Fruit fly (Drosophila melanogaster) whole organism, embryonic: ENCODE data around the gene rngo.

Source experiments
- CG12219 ChIP-seq: fragments of 200-800 bp; sonication (Bioruptor generic); optimal IDR thresholded peaks from 3 replicates; lab custom pipeline; 2018; ENCODE audit warnings: missing biosample characterization, mild to moderate bottlenecking, missing genetic modification characterization
- CG33213 ChIP-seq: fragments of 200-800 bp; sonication (Bioruptor generic); optimal IDR thresholded peaks from 3 replicates; lab custom pipeline; 2016; ENCODE audit warnings: missing biosample characterization, missing genetic modification characterization
- CG8359 ChIP-seq: fragments of 200-800 bp; sonication (Bioruptor generic); optimal IDR thresholded peaks from 2 replicates; lab custom pipeline; 2017; ENCODE audit warnings: missing biosample characterization, mild to moderate bottlenecking, missing genetic modification characterization, borderline replicate concordance
- Max ChIP-seq: fragments of 200-800 bp; sonication (Bioruptor generic); optimal IDR thresholded peaks from 2 replicates; lab custom pipeline; 2016; ENCODE audit warnings: missing biosample characterization, mild to moderate bottlenecking, missing genetic modification characterization
- inv ChIP-seq: fragments of 200-800 bp; sonication (Bioruptor generic); IDR thresholded peaks from 2 replicates; pipeline ENCODE4 v1.3.6; 2022; ENCODE audit warnings: missing biosample characterization, missing genetic modification characterization; ENCODE audit not compliant: partially characterized antibody
- zfh2 ChIP-seq: fragments of 200-800 bp; sonication (Bioruptor generic); optimal IDR thresholded peaks from 2 replicates; lab custom pipeline; 2016; ENCODE audit warnings: missing biosample characterization, missing genetic modification characterization

DNA sequence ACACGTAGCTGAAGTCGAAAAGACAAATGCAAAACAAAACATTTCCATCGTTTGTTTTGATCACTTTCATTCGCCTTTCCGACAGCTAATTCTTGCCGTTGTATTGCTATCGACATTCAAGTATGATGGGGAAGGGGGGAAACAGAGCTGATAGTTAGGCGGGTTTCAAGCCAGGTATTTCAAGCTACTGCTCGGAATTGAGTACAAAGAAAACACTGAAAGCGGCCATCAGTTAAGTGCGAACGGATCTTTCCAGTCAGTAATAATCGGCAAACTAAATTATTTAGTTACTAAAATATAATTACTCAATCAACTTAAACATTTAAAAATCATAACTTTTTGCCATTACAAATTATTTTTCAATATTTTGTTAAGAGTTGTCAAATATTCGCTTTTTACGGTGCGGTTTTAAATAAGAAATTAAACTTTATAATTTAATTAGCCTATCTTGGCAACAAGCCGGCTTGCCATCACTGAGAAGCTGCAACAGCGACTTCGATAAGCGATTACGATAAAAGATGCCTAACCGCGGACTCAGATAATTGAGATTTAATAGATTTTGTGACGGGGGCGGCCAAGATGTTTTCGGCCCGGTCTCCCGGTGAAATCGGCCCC is 13.3 kb upstream of the rngo start:
- no peak for TF ChIP-seq Max (GFP tag; lab: Kevin White, UChicago)
- TF ChIP-seq zfh2 (GFP tag; lab: Kevin White, UChicago), result no peak
- TF ChIP-seq inv (GFP tag; lab: Robert Waterston, UW), result no peak
- no peak for TF ChIP-seq CG12219 (GFP tag; lab: Kevin White, UChicago)
- no peak for TF ChIP-seq CG33213 (GFP tag; lab: Kevin White, UChicago)
- no peak for TF ChIP-seq CG8359
